Worm (Caenorhabditis elegans): ENCODE measurements around the gene C08F8.15.

The C08F8.15 gene

DNA sequence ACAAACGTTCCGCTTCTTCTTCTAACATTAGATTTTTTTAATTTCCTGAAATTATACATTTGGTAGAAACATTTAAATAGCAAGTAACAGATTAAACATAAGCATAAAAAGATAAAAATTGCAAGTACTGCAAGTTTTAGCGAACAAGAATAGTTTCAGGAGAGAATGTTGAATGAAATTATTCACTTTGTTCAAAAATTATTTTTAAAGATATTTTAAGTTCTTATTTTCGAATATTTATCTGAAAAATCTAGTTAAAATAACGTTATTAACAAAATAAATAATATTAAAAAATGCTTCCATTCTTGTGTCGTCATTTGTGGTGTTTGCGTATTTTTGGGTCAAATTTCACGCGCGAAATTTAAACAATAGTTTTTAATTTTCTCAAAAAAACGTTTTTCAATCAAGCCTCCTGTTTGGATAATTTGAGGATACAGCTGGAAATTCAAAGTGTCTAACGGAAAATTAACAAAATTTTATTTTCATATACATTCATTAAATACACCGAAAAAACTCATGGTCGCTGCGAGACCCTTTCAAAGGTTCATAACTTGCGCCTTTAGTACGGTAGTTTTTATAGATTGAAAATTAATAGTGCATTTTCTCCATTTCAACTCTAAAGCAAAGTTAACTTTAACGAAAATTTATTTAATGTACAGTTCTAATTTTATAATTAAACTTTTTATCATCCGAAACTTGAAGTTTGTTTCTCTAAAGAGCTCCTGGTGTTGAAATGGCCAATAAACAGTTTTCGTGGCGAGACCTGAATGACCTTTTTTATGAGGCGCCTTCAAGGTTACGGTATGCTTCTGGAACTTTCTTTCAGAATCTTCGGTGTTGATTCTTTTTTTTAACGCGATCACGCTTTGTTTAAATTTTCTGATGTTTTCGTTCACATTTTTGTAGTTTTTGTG lies 18.0 kb downstream of the C08F8.15 start, which contains the start of gene skih-2 (continued):
- no peak for TF ChIP-seq F39B2.1 (GFP tag; IDR thresholded peaks at IDR 0.05)
- TF ChIP-seq madf-10 (tag; optimal IDR thresholded peaks at IDR 0.05), result no peak
- peak; percentile 95 for TF ChIP-seq madf-6 (GFP tag; IDR thresholded peaks at IDR 0.05)
- TF ChIP-seq sdz-38 (tag; optimal IDR thresholded peaks at IDR 0.05), result no peak
- TF ChIP-seq ceh-91 (GFP tag; IDR thresholded peaks at IDR 0.05), result peak; percentile 73
- TF ChIP-seq atf-7 (tag; optimal IDR thresholded peaks at IDR 0.05), result no peak
- TF ChIP-seq pbrm-1 (GFP tag; IDR thresholded peaks at IDR 0.05), result no peak
- TF ChIP-seq F33H1.4 (GFP tag; IDR thresholded peaks at IDR 0.05), result peak; percentile 89
- no peak for TF ChIP-seq die-1 (tag; optimal IDR thresholded peaks at IDR 0.05)
- TF ChIP-seq somi-1 (GFP tag; optimal IDR thresholded peaks at IDR 0.05), result no peak
- no peak for TF ChIP-seq F10E7.11 (tag; optimal IDR thresholded peaks at IDR 0.05)
- TF ChIP-seq egrh-3 (GFP tag; IDR thresholded peaks at IDR 0.05), result no peak
- TF ChIP-seq ekl-4 (GFP tag; IDR thresholded peaks at IDR 0.05), result 0 out of 2 replicates have a peak, but pooled peaks have one; percentile 15
- TF ChIP-seq snpc-3.4 (tag; optimal IDR thresholded peaks at IDR 0.05), result peak; percentile 14
- peak; percentile 72 for TF ChIP-seq efl-1 (GFP tag; optimal IDR thresholded peaks at IDR 0.05)
- TF ChIP-seq snpc-4 (GFP tag; optimal IDR thresholded peaks at IDR 0.05), result no peak
- TF ChIP-seq snpc-4 (tag; optimal IDR thresholded peaks at IDR 0.05), result peak in 2 of 4 experiments; percentile 16 to 20
- peak; percentile 16 for TF ChIP-seq unc-130 (GFP tag; optimal IDR thresholded peaks at IDR 0.05)
- peak; percentile 98 for TF ChIP-seq hsf-1 (GFP tag; IDR thresholded peaks at IDR 0.05)
- no peak for TF ChIP-seq nhr-120 (GFP tag; IDR thresholded peaks at IDR 0.05)
- no peak for TF ChIP-seq aptf-2 (GFP tag; conservative IDR thresholded peaks at IDR 0.05)
- peak; percentile 78 for TF ChIP-seq madf-8 (GFP tag; conservative IDR thresholded peaks at IDR 0.05)
- TF ChIP-seq hmg-20 (GFP tag; IDR thresholded peaks at IDR 0.05), result no peak
- TF ChIP-seq nhr-27 (tag; optimal IDR thresholded peaks at IDR 0.05), result no peak
- peak; percentile 45; the same call in 1 of the 2 replicates for TF ChIP-seq nfyb-1 (GFP tag; IDR thresholded peaks at IDR 0.05)
- TF ChIP-seq Y95B8A.8 (GFP tag; IDR thresholded peaks at IDR 0.05), result no peak

DNA sequence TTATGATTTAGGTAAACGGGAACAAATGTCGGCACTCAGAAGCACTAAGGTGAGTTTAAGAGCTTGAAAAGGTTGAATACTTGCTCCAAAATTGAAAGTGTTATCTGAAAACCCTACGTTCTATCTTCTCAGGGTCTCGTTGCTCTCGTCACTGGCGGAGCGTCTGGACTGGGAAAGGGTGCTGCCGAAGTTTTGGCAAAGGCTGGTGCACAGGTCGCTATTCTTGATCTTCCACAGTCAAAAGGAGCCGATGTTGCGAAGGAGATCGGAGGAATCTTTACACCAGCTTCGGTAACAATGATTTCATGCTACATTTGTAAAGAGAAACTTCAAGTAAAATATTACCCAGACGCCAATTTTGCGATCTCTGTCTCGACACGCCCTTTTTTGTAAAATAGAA lies 29.3 kb downstream of the C08F8.15 start, which contains the start of gene ard-1:
TSS of gene ard-1 (plus strand) at position 12 of the 400 bp plus-strand sequence.
- 0 out of 2 replicates have a peak, but pooled peaks have one; percentile 15 for TF ChIP-seq hsf-1 (GFP tag; IDR thresholded peaks at IDR 0.05)
- 0 out of 2 replicates have a peak, but pooled peaks have one; percentile 32 for TF ChIP-seq madf-3 (GFP tag; IDR thresholded peaks at IDR 0.05)
- no peak for TF ChIP-seq rec-8 (tag; optimal IDR thresholded peaks at IDR 0.05)
- TF ChIP-seq ztf-18 (tag; optimal IDR thresholded peaks at IDR 0.05), result no peak
- TF ChIP-seq nhr-90 (tag; optimal IDR thresholded peaks at IDR 0.05), result no peak
- TF ChIP-seq xnd-1 (tag; optimal IDR thresholded peaks at IDR 0.05), result peak; percentile 10
- TF ChIP-seq mes-4 (tag; optimal IDR thresholded peaks at IDR 0.05), result no peak
- no peak for TF ChIP-seq Y56A3A.18 (GFP tag; IDR thresholded peaks at IDR 0.05)
- TF ChIP-seq B0336.3 (GFP tag; IDR thresholded peaks at IDR 0.05), result 0 out of 2 replicates have a peak, but pooled peaks have one; percentile 39
- no peak for TF ChIP-seq Y67H2A.10 (GFP tag; conservative IDR thresholded peaks at IDR 0.05)
- no peak for TF ChIP-seq zim-3 (tag; optimal IDR thresholded peaks at IDR 0.05)
- no peak for TF ChIP-seq F22D6.2 (tag; optimal IDR thresholded peaks at IDR 0.05)

Data from whole organism, young adult.